Fruit fly (Drosophila melanogaster) whole organism, wandering third instar larva: Measurements from ENCODE around the gene mRpS9.
A peak's percentile ranks its signal among the peaks of the same experiment; 100 is the strongest.

Source experiments
- Abd-B ChIP-seq: fragments of >200 bp; optimal IDR thresholded peaks from 2 replicates; lab custom pipeline; 2017; ENCODE audit warnings: missing biosample characterization, missing genetic modification characterization
- CG32264 ChIP-seq: fragments of 200-800 bp; sonication (Bioruptor generic); optimal IDR thresholded peaks from 2 replicates; lab custom pipeline; 2016; ENCODE audit warnings: missing biosample characterization, missing genetic modification characterization
- CG9705 ChIP-seq: fragments of 200-800 bp; sonication (Bioruptor generic); optimal IDR thresholded peaks from 2 replicates; lab custom pipeline; 2018; ENCODE audit warnings: missing biosample characterization, mild to moderate bottlenecking, missing genetic modification characterization
- CrebA ChIP-seq: fragments of 200-800 bp; sonication (Bioruptor generic); optimal IDR thresholded peaks from 2 replicates; lab custom pipeline; 2016; ENCODE audit warnings: missing biosample characterization, mild to moderate bottlenecking, missing genetic modification characterization, borderline replicate concordance
- Dfd ChIP-seq: fragments of >200 bp; optimal IDR thresholded peaks from 2 replicates; lab custom pipeline; 2017; ENCODE audit warnings: missing biosample characterization, missing genetic modification characterization
- Dif ChIP-seq: fragments of 200-275, 200-300 bp; sonication (Bioruptor generic); optimal IDR thresholded peaks from 2 replicates; lab custom pipeline; 2018; ENCODE audit warnings: missing biosample characterization, missing genetic modification characterization; ENCODE audit not compliant: partially characterized antibody
- GATAd ChIP-seq: sonication (Bioruptor generic); optimal IDR thresholded peaks from 2 replicates; lab custom pipeline; 2016; ENCODE audit warnings: missing biosample characterization, missing genetic modification characterization
- HLH106 ChIP-seq: fragments of 200-800 bp; optimal IDR thresholded peaks from 3 replicates; lab custom pipeline; 2019; ENCODE audit warnings: missing biosample characterization, mild to moderate bottlenecking, missing genetic modification characterization, moderate library complexity
- Hr83 ChIP-seq: fragments of 200-300 bp; sonication (Bioruptor generic); optimal IDR thresholded peaks from 2 replicates; lab custom pipeline; 2016; ENCODE audit warnings: missing biosample characterization, mild to moderate bottlenecking, missing genetic modification characterization, moderate library complexity; ENCODE audit not compliant: poor library complexity, severe bottlenecking
- Mio ChIP-seq: sonication (Bioruptor generic); optimal IDR thresholded peaks from 2 replicates; lab custom pipeline; 2016; ENCODE audit warnings: missing biosample characterization, missing genetic modification characterization
- Myc ChIP-seq: fragments of >200 bp; optimal IDR thresholded peaks from 2 replicates; lab custom pipeline; 2017
- N ChIP-seq: fragments of >200 bp; optimal IDR thresholded peaks from 2 replicates; lab custom pipeline; 2018; ENCODE audit warnings: missing biosample characterization, missing external identifiers, missing genetic modification characterization
- br ChIP-seq: fragments of 200-800 bp; sonication (Bioruptor generic); optimal IDR thresholded peaks from 2 replicates; lab custom pipeline; 2016; ENCODE audit warnings: missing biosample characterization, missing genetic modification characterization
- dmrt93B ChIP-seq: fragments of 200-800 bp; sonication (Bioruptor generic); optimal IDR thresholded peaks from 2 replicates; lab custom pipeline; 2018; ENCODE audit warnings: missing biosample characterization, mild to moderate bottlenecking, missing genetic modification characterization
- ey ChIP-seq: fragments of 200-800 bp; sonication (Bioruptor generic); optimal IDR thresholded peaks from 2 replicates; lab custom pipeline; 2016; ENCODE audit warnings: missing biosample characterization, missing genetic modification characterization
- foxo ChIP-seq, 2 experiments: fragments of 200-800 bp; sonication (Bioruptor generic); optimal IDR thresholded peaks; 2 replicates in 1 of 2; 3 replicates in 1 of 2; lab custom pipeline; 2016 to 2017; ENCODE audit warnings: missing biosample characterization in 2 of 2, missing genetic modification characterization in 2 of 2
- fru ChIP-seq: fragments of 200-800 bp; sonication (Bioruptor generic); optimal IDR thresholded peaks from 3 replicates; lab custom pipeline; 2016; ENCODE audit warnings: missing biosample characterization, mild to moderate bottlenecking, missing genetic modification characterization
- h ChIP-seq: fragments of 200-800 bp; sonication (Bioruptor generic); optimal IDR thresholded peaks from 3 replicates; lab custom pipeline; 2016; ENCODE audit warnings: missing biosample characterization, mild to moderate bottlenecking, missing genetic modification characterization
- jim ChIP-seq: fragments of 175-275, 200-325 bp; sonication (Bioruptor generic); optimal IDR thresholded peaks from 2 replicates; lab custom pipeline; 2016; ENCODE audit warnings: missing biosample characterization, mild to moderate bottlenecking, missing genetic modification characterization
- lola ChIP-seq: fragments of >200 bp; optimal IDR thresholded peaks from 2 replicates; lab custom pipeline; 2017; ENCODE audit warnings: missing biosample characterization, missing genetic modification characterization
- pan ChIP-seq: fragments of >200 bp; optimal IDR thresholded peaks from 2 replicates; lab custom pipeline; 2017
- psq ChIP-seq: fragments of 200-800 bp; sonication (Bioruptor generic); optimal IDR thresholded peaks from 3 replicates; lab custom pipeline; 2017; ENCODE audit warnings: missing biosample characterization, mild to moderate bottlenecking, missing genetic modification characterization, moderate library complexity
- rgr ChIP-seq: fragments of 200-800 bp; sonication (Bioruptor generic); optimal IDR thresholded peaks from 3 replicates; lab custom pipeline; 2016; ENCODE audit warnings: missing biosample characterization, mild to moderate bottlenecking, missing genetic modification characterization
- sage ChIP-seq: fragments of 200-800 bp; sonication (Bioruptor generic); optimal IDR thresholded peaks from 2 replicates; lab custom pipeline; 2016; ENCODE audit warnings: missing biosample characterization, mild to moderate bottlenecking, missing genetic modification characterization
- sv ChIP-seq: fragments of 200-800 bp; sonication (Bioruptor generic); optimal IDR thresholded peaks from 3 replicates; lab custom pipeline; 2016; ENCODE audit warnings: missing biosample characterization, missing genetic modification characterization
- usp ChIP-seq: fragments of >200 bp; optimal IDR thresholded peaks from 2 replicates; lab custom pipeline; 2017; ENCODE audit warnings: missing biosample characterization, missing genetic modification characterization
- woc ChIP-seq: sonication (Bioruptor generic); optimal IDR thresholded peaks from 2 replicates; lab custom pipeline; 2016; ENCODE audit warnings: missing biosample characterization, mild to moderate bottlenecking, missing genetic modification characterization

The mRpS9 gene

dm6 chr3R:7902313-7902872 lies at the start of gene mRpS9:
Gene mRpS9, minus strand, starts transcription at chr3R:7902667.
- no peak for TF ChIP-seq dmrt93B (GFP tag; lab: Kevin White, UChicago)
- TF ChIP-seq jim, result no peak
- TF ChIP-seq ey (GFP tag; lab: Kevin White, UChicago), result no peak
- TF ChIP-seq Myc (lab: Kevin White, UChicago), result no peak

- no peak for TF ChIP-seq Hr83 (GFP tag; lab: Kevin White, UChicago)
- no peak for TF ChIP-seq lola (GFP tag; lab: Kevin White, UChicago)
- TF ChIP-seq, all 38 proteins: peak for 0
Observed at dm6 chr3R:7950147-7950546, 47.7 kb upstream of the mRpS9 start.

dm6 chr3R:7947349-7947748 lies 44.9 kb upstream of the mRpS9 start:
- TF ChIP-seq GATAd (GFP tag; lab: Kevin White, UChicago) (no peak), Abd-B (no peak), pan (lab: Kevin White, UChicago) (no peak), Mio (GFP tag; lab: Kevin White, UChicago) (no peak), Hr83 (GFP tag; lab: Kevin White, UChicago) (no peak), sage (no peak), dmrt93B (GFP tag; lab: Kevin White, UChicago) (no peak), Myc (lab: Kevin White, UChicago) (no peak), lola (GFP tag; lab: Kevin White, UChicago) (no peak), sv (GFP tag; lab: Kevin White, UChicago) (no peak), psq (GFP tag; lab: Kevin White, UChicago) (no peak), CG32264 (GFP tag; lab: Kevin White, UChicago) (no peak), N (GFP tag; lab: Kevin White, UChicago) (no peak), foxo (GFP tag; optimal IDR thresholded peaks at IDR 0.05; lab: Kevin White, UChicago) (no peak), rgr (no peak), HLH106 (tag; lab: Kevin White, UChicago) (no peak), h (GFP tag; lab: Kevin White, UChicago) (no peak)

dm6 chr3R:7944699-7945349 lies 42.4 kb upstream of the mRpS9 start:
- TF ChIP-seq CrebA (GFP tag; lab: Kevin White, UChicago), result no peak
- no peak for TF ChIP-seq CG9705 (GFP tag; lab: Kevin White, UChicago)
- TF ChIP-seq fru (GFP tag; lab: Kevin White, UChicago), result peak; percentile 11
- no peak for TF ChIP-seq br (GFP tag; lab: Kevin White, UChicago)

- TF ChIP-seq Dfd (GFP tag; lab: Kevin White, UChicago), result peak; percentile 90
- no peak for TF ChIP-seq Dif (GFP tag; lab: Kevin White, UChicago)
Observed at dm6 chr3R:7936786-7937363, 34.4 kb upstream of the mRpS9 start.

- no peak for TF ChIP-seq GATAd (GFP tag; lab: Kevin White, UChicago)
- no peak for TF ChIP-seq CG32264 (GFP tag; lab: Kevin White, UChicago)
- TF ChIP-seq rgr, result no peak
- no peak for TF ChIP-seq usp (GFP tag; lab: Kevin White, UChicago)
- no peak for TF ChIP-seq sv (GFP tag; lab: Kevin White, UChicago)
- TF ChIP-seq CG9705 (GFP tag; lab: Kevin White, UChicago), result no peak
- no peak for TF ChIP-seq Mio (GFP tag; lab: Kevin White, UChicago)
- no peak for TF ChIP-seq jim
- no peak for TF ChIP-seq woc
- no peak for TF ChIP-seq lola (GFP tag; lab: Kevin White, UChicago)
- no peak for TF ChIP-seq HLH106 (tag; lab: Kevin White, UChicago)
- no peak for TF ChIP-seq Hr83 (GFP tag; lab: Kevin White, UChicago)
Observed at dm6 chr3R:7926354-7926753, 23.9 kb upstream of the mRpS9 start.
